Worm (Caenorhabditis elegans) whole organism, L4 larva: ENCODE data around the gene mtcu-2.

Source experiments
- daf-19 ChIP-seq: fragments of 200-800 bp; sonication (Bioruptor generic); conservative IDR thresholded peaks from 2 replicates; pipeline ENCODE4 v1.3.6; 2022; ENCODE audit warnings: missing genetic modification characterization, missing compliant biosample characterization
- duxl-1 ChIP-seq: sonication (generic microtip); optimal IDR thresholded peaks from 2 replicates; lab custom pipeline; 2016; ENCODE audit warnings: mild to moderate bottlenecking, missing genetic modification characterization, moderate library complexity, missing compliant biosample characterization; ENCODE audit not compliant: poor library complexity
- fkh-10 ChIP-seq: fragments of 150-350 bp; optimal IDR thresholded peaks from 2 replicates; lab custom pipeline; 2014; ENCODE audit warnings: missing biosample characterization, missing genetic modification reagents, missing genetic modification characterization
- nhr-77 ChIP-seq: fragments of 150-350 bp; optimal IDR thresholded peaks from 2 replicates; lab custom pipeline; 2014; ENCODE audit warnings: missing biosample characterization, missing genetic modification characterization

- no peak for TF ChIP-seq daf-19 (GFP tag; lab: Robert Waterston, UW)
- TF ChIP-seq fkh-10 (GFP tag; lab: Kevin White, UChicago) = no peak
- no peak for TF ChIP-seq duxl-1 (tag; lab: Kevin White, UChicago)
- TF ChIP-seq nhr-77 (tag; lab: Kevin White, UChicago) = no peak
Observed at ce11 chrII:9994679-9995078, 38.3 kb downstream of the mtcu-2 start.
